Worm (Caenorhabditis elegans) whole organism, dauer: ENCODE measurements around the gene egl-43.

Source experiments
- unc-62 ChIP-seq: sonication (generic microtip); optimal IDR thresholded peaks from 2 replicates; lab custom pipeline; 2017; ENCODE audit warnings: missing biosample characterization, missing genetic modification reagents, missing genetic modification characterization

egl-43 gene

DNA sequence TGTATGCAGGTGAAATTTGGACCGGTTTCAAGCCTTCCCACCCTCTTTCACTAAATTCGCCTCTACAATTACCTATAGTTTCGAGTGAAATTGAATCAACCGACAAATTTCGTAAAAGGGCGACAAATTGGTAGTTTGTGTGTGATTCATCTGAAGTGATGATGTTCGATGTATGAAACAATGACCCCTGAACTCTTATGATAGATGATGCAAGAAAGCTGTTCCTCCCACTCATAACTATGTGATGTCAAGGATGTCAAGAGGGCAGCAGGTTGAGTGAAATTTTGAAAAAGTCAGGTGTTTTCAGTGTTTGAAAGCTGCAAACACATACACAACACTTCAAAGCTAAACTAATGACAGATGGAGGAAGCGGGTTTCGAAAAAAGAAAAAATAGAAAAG, 57.5 kb downstream of the egl-43 start:
- TF ChIP-seq unc-62 (GFP tag; lab: Kevin White, UChicago): no peak
